Worm (Caenorhabditis elegans): ENCODE measurements around the gene hda-11.

ce11 chrV:10536808-10537207 lies 10.8 kb downstream of the hda-11 start:
- TF ChIP-seq nhr-12 (tag; optimal IDR thresholded peaks at IDR 0.05), result no peak
- TF ChIP-seq ama-1 (optimal IDR thresholded peaks at IDR 0.05), result peak; percentile 67
- TF ChIP-seq nhr-28 (tag; optimal IDR thresholded peaks at IDR 0.05), result no peak
- no peak for TF ChIP-seq daf-12 (tag; optimal IDR thresholded peaks at IDR 0.05)
- TF ChIP-seq fkh-10 (GFP tag; optimal IDR thresholded peaks at IDR 0.05), result peak; percentile 37
